Worm (Caenorhabditis elegans) whole organism, young adult: ENCODE results near the gene tbx-7.
A peak's percentile ranks its signal among the peaks of the same experiment; 100 is the strongest.

ENCODE experiments used
- B0336.3 ChIP-seq: fragments of 200-800 bp; sonication (Bioruptor generic); IDR thresholded peaks from 2 replicates; pipeline ENCODE4 v1.3.6; 2022; ENCODE audit warnings: missing genetic modification characterization, missing compliant biosample characterization
- F57A8.1 ChIP-seq: fragments of 200-800 bp; sonication (Bioruptor generic); optimal IDR thresholded peaks from 2 replicates; lab custom pipeline; 2018; ENCODE audit warnings: mild to moderate bottlenecking, missing genetic modification characterization, moderate library complexity, missing compliant biosample characterization
- K11D2.4 ChIP-seq: fragments of 200-800 bp; sonication (Bioruptor generic); IDR thresholded peaks from 2 replicates; pipeline ENCODE4 v1.3.6; 2022; ENCODE audit warnings: missing genetic modification reagents, missing genetic modification characterization, missing compliant biosample characterization
- K12H6.12 ChIP-seq: fragments of 200-800 bp; sonication (Bioruptor generic); optimal IDR thresholded peaks from 2 replicates; lab custom pipeline; 2018; ENCODE audit warnings: mild to moderate bottlenecking, missing genetic modification characterization, missing compliant biosample characterization
- T07F8.4 ChIP-seq: sonication (generic microtip); optimal IDR thresholded peaks from 2 replicates; lab custom pipeline; 2016; ENCODE audit warnings: mild to moderate bottlenecking, missing genetic modification characterization, moderate library complexity, missing compliant biosample characterization
- Y95B8A.8 ChIP-seq: fragments of 200-800 bp; sonication (Bioruptor generic); IDR thresholded peaks from 2 replicates; pipeline ENCODE4 v1.3.6; 2022; ENCODE audit warnings: missing genetic modification reagents, missing genetic modification characterization, missing compliant biosample characterization
- ZK185.1 ChIP-seq: sonication (generic microtip); optimal IDR thresholded peaks from 2 replicates; lab custom pipeline; 2016; ENCODE audit warnings: mild to moderate bottlenecking, missing genetic modification characterization, missing compliant biosample characterization; ENCODE audit not compliant: poor library complexity, severe bottlenecking
- akir-1 ChIP-seq: fragments of 200-800 bp; sonication (Bioruptor generic); optimal IDR thresholded peaks from 2 replicates; lab custom pipeline; 2018; ENCODE audit warnings: mild to moderate bottlenecking, missing genetic modification characterization, moderate library complexity, missing compliant biosample characterization
- ama-1 ChIP-seq, 3 experiments: fragments of 150-350 bp in 1 of 3; sonication (generic microtip) in 2 of 3; optimal IDR thresholded peaks; 2 replicates each; lab custom pipeline; 2014 to 2018; ENCODE audit warnings: missing biosample characterization in 2 of 3, missing genetic modification characterization in 2 of 3, missing genetic modification reagents in 2 of 3
- aptf-2 ChIP-seq: fragments of 200-800 bp; sonication (Bioruptor generic); conservative IDR thresholded peaks from 2 replicates; pipeline ENCODE4 v1.3.6; 2022; ENCODE audit warnings: missing genetic modification reagents, missing genetic modification characterization, missing compliant biosample characterization
- bed-1 ChIP-seq: fragments of 200-800 bp; sonication (Bioruptor generic); IDR thresholded peaks from 2 replicates; pipeline ENCODE4 v1.3.6; 2022; ENCODE audit warnings: missing genetic modification reagents, missing genetic modification characterization, missing compliant biosample characterization
- bed-2 ChIP-seq: fragments of 200-800 bp; sonication (Bioruptor generic); IDR thresholded peaks from 2 replicates; pipeline ENCODE4 v1.3.6; 2022; ENCODE audit warnings: missing genetic modification reagents, missing genetic modification characterization, missing compliant biosample characterization
- cebp-1 ChIP-seq, 2 experiments: fragments of 200-800 bp in 1 of 2; sonication (Bioruptor generic) in 1 of 2; sonication (generic microtip) in 1 of 2; IDR thresholded peaks in 1 of 2; optimal IDR thresholded peaks in 1 of 2; 2 replicates each; pipeline versions ENCODE4 v1.3.6 to Lab custom; 2017 to 2022; ENCODE audit warnings: missing compliant biosample characterization in 2 of 2, missing genetic modification characterization in 2 of 2, mild to moderate bottlenecking in 1 of 2, missing genetic modification reagents in 1 of 2, moderate library complexity in 1 of 2
- cebp-2 ChIP-seq: fragments of 200-800 bp; sonication (Bioruptor generic); IDR thresholded peaks from 2 replicates; pipeline ENCODE4 v1.3.6; 2022; ENCODE audit warnings: missing genetic modification characterization, missing compliant biosample characterization
- ceh-58 ChIP-seq: fragments of 200-800 bp; sonication (Bioruptor generic); IDR thresholded peaks from 2 replicates; pipeline ENCODE4 v1.3.6; 2022; ENCODE audit warnings: missing genetic modification characterization, missing compliant biosample characterization
- chd-7 ChIP-seq: sonication (generic microtip); optimal IDR thresholded peaks from 2 replicates; lab custom pipeline; 2016; ENCODE audit warnings: mild to moderate bottlenecking, missing genetic modification characterization, moderate library complexity, missing compliant biosample characterization
- dpl-1 ChIP-seq: fragments of 150-350 bp; optimal IDR thresholded peaks from 2 replicates; lab custom pipeline; 2014; ENCODE audit warnings: missing biosample characterization, missing genetic modification reagents, missing genetic modification characterization
- egl-18 ChIP-seq: fragments of 200-800 bp; sonication (Bioruptor generic); IDR thresholded peaks from 2 replicates; pipeline ENCODE4 v1.3.6; 2022; ENCODE audit warnings: missing genetic modification reagents, missing genetic modification characterization, missing compliant biosample characterization
- ets-4 ChIP-seq: fragments of 200-800 bp; sonication (Bioruptor generic); optimal IDR thresholded peaks from 2 replicates; lab custom pipeline; 2018; ENCODE audit warnings: mild to moderate bottlenecking, missing genetic modification characterization, missing compliant biosample characterization
- hmg-1.2 ChIP-seq: fragments of 200-800 bp; sonication (Bioruptor generic); IDR thresholded peaks from 2 replicates; pipeline ENCODE4 v1.3.6; 2022; ENCODE audit warnings: missing genetic modification reagents, missing genetic modification characterization, missing compliant biosample characterization
- hmg-20 ChIP-seq: fragments of 200-800 bp; sonication (Bioruptor generic); IDR thresholded peaks from 2 replicates; pipeline ENCODE4 v1.3.6; 2022; ENCODE audit warnings: missing genetic modification reagents, missing genetic modification characterization, missing compliant biosample characterization
- lin-35 ChIP-seq, 3 experiments: fragments of 150-350 bp in 2 of 3; sonication (generic microtip) in 1 of 3; optimal IDR thresholded peaks; 2 replicates each; lab custom pipeline; 2014 to 2018; ENCODE audit warnings: missing biosample characterization in 3 of 3, missing genetic modification characterization in 3 of 3, missing genetic modification reagents in 3 of 3
- lin-54 ChIP-seq: fragments of 200-800 bp; sonication (Bioruptor generic); optimal IDR thresholded peaks from 2 replicates; lab custom pipeline; 2018; ENCODE audit warnings: mild to moderate bottlenecking, missing genetic modification characterization, missing compliant biosample characterization
- madf-3 ChIP-seq: fragments of 200-800 bp; sonication (Bioruptor generic); IDR thresholded peaks from 2 replicates; pipeline ENCODE4 v1.3.6; 2022; ENCODE audit warnings: missing genetic modification reagents, missing genetic modification characterization, missing compliant biosample characterization
- mel-28 ChIP-seq: sonication (generic microtip); optimal IDR thresholded peaks from 2 replicates; lab custom pipeline; 2016; ENCODE audit warnings: borderline replicate concordance, mild to moderate bottlenecking, missing genetic modification characterization, missing compliant biosample characterization
- nfya-2 ChIP-seq: fragments of 200-800 bp; sonication (Bioruptor generic); IDR thresholded peaks from 2 replicates; pipeline ENCODE4 v1.3.6; 2022; ENCODE audit warnings: missing genetic modification reagents, missing genetic modification characterization, missing compliant biosample characterization
- nhr-120 ChIP-seq: fragments of 200-800 bp; sonication (Bioruptor generic); IDR thresholded peaks from 2 replicates; pipeline ENCODE4 v1.3.6; 2022; ENCODE audit warnings: missing genetic modification characterization, missing compliant biosample characterization
- nhr-80 ChIP-seq: sonication (generic microtip); optimal IDR thresholded peaks from 2 replicates; lab custom pipeline; 2016; ENCODE audit warnings: missing genetic modification characterization, missing compliant biosample characterization
- rcor-1 ChIP-seq: fragments of 200-800 bp; sonication (Bioruptor generic); IDR thresholded peaks from 2 replicates; pipeline ENCODE4 v1.3.6; 2022; ENCODE audit warnings: missing genetic modification reagents, missing genetic modification characterization, missing compliant biosample characterization
- snpc-1.3 ChIP-seq: sonication (generic microtip); optimal IDR thresholded peaks from 2 replicates; lab custom pipeline; 2017; ENCODE audit warnings: missing genetic modification characterization, mild to moderate bottlenecking, missing compliant biosample characterization, antibody characterized with exemption, moderate library complexity, missing genotype, missing genetic modification reagents; ENCODE audit not compliant: insufficient read depth
- snpc-3.4 ChIP-seq: sonication (generic microtip); optimal IDR thresholded peaks from 2 replicates; lab custom pipeline; 2017; ENCODE audit warnings: missing genetic modification characterization, mild to moderate bottlenecking, missing compliant biosample characterization, antibody characterized with exemption, moderate library complexity, missing genotype, missing genetic modification reagents
- snpc-4 ChIP-seq, 5 experiments: fragments of 150-350 bp in 1 of 5; sonication (generic microtip) in 4 of 5; optimal IDR thresholded peaks; 2 replicates each; lab custom pipeline; 2014 to 2018; ENCODE audit warnings: missing genetic modification characterization in 5 of 5, missing biosample characterization in 3 of 5, antibody characterized with exemption in 2 of 5, mild to moderate bottlenecking in 2 of 5, missing compliant biosample characterization in 2 of 5, missing genotype in 2 of 5, moderate library complexity in 2 of 5, missing genetic modification reagents in 1 of 5
- sptf-2 ChIP-seq: fragments of 200-800 bp; sonication (Bioruptor generic); optimal IDR thresholded peaks from 2 replicates; lab custom pipeline; 2018; ENCODE audit warnings: mild to moderate bottlenecking, missing genetic modification characterization, missing compliant biosample characterization
- ztf-25 ChIP-seq: fragments of 200-800 bp; sonication (Bioruptor generic); IDR thresholded peaks from 2 replicates; pipeline ENCODE4 v1.3.6; 2022; ENCODE audit warnings: missing genetic modification reagents, missing genetic modification characterization, missing compliant biosample characterization
- ztf-3 ChIP-seq: fragments of 200-800 bp; sonication (Bioruptor generic); optimal IDR thresholded peaks from 2 replicates; lab custom pipeline; 2018; ENCODE audit warnings: mild to moderate bottlenecking, missing genetic modification characterization, missing compliant biosample characterization
- ztf-6 ChIP-seq: fragments of 200-800 bp; sonication (Bioruptor generic); IDR thresholded peaks from 2 replicates; pipeline ENCODE4 v1.3.6; 2022; ENCODE audit warnings: missing genetic modification reagents, missing genetic modification characterization, missing compliant biosample characterization

tbx-7 gene

ce11 chrIII:5988010-5988409, 40.3 kb downstream of the tbx-7 start:
- TF ChIP-seq snpc-4 (GFP tag; optimal IDR thresholded peaks at IDR 0.05; lab: Kevin White, UChicago) (no peak), snpc-4 (tag; optimal IDR thresholded peaks at IDR 0.05; lab: Kevin White, UChicago) (no peak), nhr-120 (GFP tag; lab: Robert Waterston, UW) (no peak), T07F8.4 (tag; lab: Kevin White, UChicago) (no peak), hmg-1.2 (GFP tag; lab: Robert Waterston, UW) (no peak), B0336.3 (GFP tag; lab: Robert Waterston, UW) (no peak), ceh-58 (GFP tag; lab: Robert Waterston, UW) (no peak), bed-2 (GFP tag; lab: Robert Waterston, UW) (no peak)

DNA sequence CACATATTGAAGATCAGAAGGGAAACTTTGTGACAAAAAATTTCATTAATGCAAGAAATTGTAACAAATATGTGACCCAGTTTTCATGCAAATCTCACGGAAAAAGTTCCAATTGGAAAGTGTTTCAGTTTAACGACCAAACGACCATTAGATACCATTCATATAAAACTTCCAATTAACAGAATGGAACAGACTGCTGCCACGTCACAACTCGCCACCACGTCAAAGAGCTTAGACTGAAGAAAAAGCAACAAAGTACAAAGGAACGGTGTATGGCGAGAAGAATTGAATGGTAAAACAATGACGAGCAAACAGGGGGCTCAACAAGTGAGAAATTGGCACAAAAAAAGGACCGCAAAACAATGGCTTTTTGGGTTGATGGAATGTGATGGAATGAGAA, 43.0 kb downstream of the tbx-7 start, which contains the start of gene T04C9.3:
Gene T04C9.3, plus strand, starts transcription at position 301 of the 400 bp plus-strand sequence.
- no peak for TF ChIP-seq ztf-3
- no peak for TF ChIP-seq dpl-1 (GFP tag; lab: Kevin White, UChicago)
- TF ChIP-seq ama-1 (optimal IDR thresholded peaks at IDR 0.05; lab: Kevin White, UChicago), result no peak
- TF ChIP-seq ama-1 (GFP tag; optimal IDR thresholded peaks at IDR 0.05; lab: Kevin White, UChicago), result no peak
- TF ChIP-seq chd-7, result no peak
- TF ChIP-seq madf-3, result no peak
- TF ChIP-seq ztf-6 (GFP tag; lab: Robert Waterston, UW), result no peak
- no peak for TF ChIP-seq F57A8.1 (GFP tag; lab: Kevin White, UChicago)
- TF ChIP-seq nfya-2 (GFP tag; lab: Robert Waterston, UW), result no peak
- TF ChIP-seq K12H6.12, result no peak
- TF ChIP-seq rcor-1, result no peak
- TF ChIP-seq akir-1 (GFP tag; lab: Kevin White, UChicago), result no peak
- TF ChIP-seq, all 124 proteins: peak for 0

DNA sequence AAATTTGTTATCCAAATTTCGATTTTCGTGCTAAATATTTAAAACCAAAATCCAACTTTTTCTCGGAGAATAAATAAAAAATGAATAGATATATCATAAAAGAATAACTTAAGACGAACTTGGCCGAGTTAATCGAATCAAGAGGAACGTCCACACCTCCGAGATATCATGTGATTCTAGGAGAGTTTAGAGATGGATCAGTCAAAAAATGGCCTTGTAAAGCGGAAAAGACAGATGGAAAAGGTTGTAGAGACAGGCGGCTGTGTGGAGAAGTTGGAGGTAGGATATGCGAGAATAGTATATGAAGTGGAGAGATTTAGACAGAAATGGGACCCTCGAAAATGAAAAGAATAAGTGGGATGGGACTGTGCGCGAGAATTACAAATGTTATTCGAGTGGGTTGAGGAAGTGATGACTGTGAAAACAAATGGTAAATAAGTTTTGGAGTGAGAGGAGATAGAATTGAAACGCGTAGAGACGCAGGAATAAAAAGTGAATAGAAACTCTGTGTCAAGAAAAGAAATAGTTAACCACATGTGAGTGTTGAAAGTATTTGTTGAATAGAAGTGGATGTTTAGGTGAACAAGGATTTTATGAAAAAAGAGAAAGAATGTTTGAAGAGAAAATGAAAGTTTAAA, 45.5 kb downstream of the tbx-7 start:
- TF ChIP-seq mel-28 (tag; lab: Kevin White, UChicago) (no peak), bed-2 (GFP tag; lab: Robert Waterston, UW) (no peak), K11D2.4 (GFP tag; lab: Robert Waterston, UW) (no peak), sptf-2 (GFP tag; lab: Kevin White, UChicago) (no peak), hmg-1.2 (GFP tag; lab: Robert Waterston, UW) (peak; percentile 63; the same call in 1 of the 2 replicates), lin-35 (GFP tag; optimal IDR thresholded peaks at IDR 0.05; lab: Kevin White, UChicago) (no peak)
- TF ChIP-seq, all 124 proteins: peak for 1

DNA sequence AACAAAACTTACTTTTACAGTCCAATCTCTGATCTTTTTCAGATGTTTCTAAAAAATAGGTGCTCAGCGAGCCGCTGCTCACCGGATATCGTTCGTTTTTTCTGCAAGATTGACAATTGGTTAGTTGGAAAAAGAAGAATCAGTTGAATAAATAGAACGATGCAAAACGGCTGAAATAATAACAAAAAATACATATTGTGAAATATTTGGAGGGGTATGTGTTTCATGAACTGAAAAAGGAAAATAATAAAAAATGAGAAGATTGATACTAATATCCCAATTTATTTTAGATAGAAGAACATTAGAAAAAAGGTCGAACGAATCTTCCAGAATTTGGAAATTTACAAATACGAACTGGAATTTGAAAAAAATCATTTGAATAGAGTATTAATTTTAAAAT, 46.3 kb downstream of the tbx-7 start, which contains the start of gene frm-2:
Gene frm-2, minus strand, starts transcription at position 101 of the 400 bp plus-strand sequence.
- TF ChIP-seq Y95B8A.8 (GFP tag; lab: Robert Waterston, UW) (no peak), lin-54 (no peak), ztf-25 (no peak), rcor-1 (no peak), bed-1 (GFP tag; lab: Robert Waterston, UW) (no peak), egl-18 (GFP tag; lab: Robert Waterston, UW) (no peak), cebp-2 (GFP tag; lab: Robert Waterston, UW) (no peak), snpc-3.4 (no peak), hmg-20 (GFP tag; lab: Robert Waterston, UW) (no peak)

DNA sequence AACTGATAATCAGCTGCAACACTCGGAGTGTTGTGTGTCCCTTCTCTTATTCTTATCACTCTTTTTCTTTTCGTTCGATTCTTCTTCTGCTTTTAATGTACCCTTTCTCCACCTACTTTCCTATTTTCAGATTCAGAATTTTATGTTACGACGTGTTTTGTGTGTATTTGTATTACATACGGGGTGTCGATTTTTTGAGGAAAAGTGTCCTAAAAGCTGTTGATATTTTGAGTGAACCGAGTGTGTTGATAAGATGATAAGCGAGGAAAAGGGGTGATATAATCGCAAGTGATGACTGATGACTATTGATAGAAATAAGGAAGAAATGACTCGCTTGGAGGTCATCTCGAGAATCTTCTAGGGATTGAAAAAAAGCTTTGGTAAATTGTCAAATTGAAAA, 46.9 kb downstream of the tbx-7 start:
- TF ChIP-seq ets-4 (GFP tag; lab: Kevin White, UChicago) (peak; percentile 38), snpc-1.3 (no peak), nhr-80 (tag; lab: Kevin White, UChicago) (peak; percentile 83), aptf-2 (no peak), ZK185.1 (tag; lab: Kevin White, UChicago) (no peak), cebp-1 (GFP tag; IDR thresholded peaks at IDR 0.05; lab: Robert Waterston, UW) (no peak), cebp-1 (tag; optimal IDR thresholded peaks at IDR 0.05; lab: Kevin White, UChicago) (peak; percentile 41)
- TF ChIP-seq, all 124 proteins: peak for 3
